Fruit fly (Drosophila melanogaster) S2 (cell line): ENCODE results near the gene mRpL23.
A peak's percentile ranks its signal among the peaks of the same experiment; 100 is the strongest.

Experiments used
- CG8478 ChIP-seq: fragments of >200 bp; optimal IDR thresholded peaks from 2 replicates; lab custom pipeline; 2018
- CTCF ChIP-seq, 2 experiments: fragments of >200 bp; optimal IDR thresholded peaks; 2 replicates each; lab custom pipeline; 2018

mRpL23 gene

DNA sequence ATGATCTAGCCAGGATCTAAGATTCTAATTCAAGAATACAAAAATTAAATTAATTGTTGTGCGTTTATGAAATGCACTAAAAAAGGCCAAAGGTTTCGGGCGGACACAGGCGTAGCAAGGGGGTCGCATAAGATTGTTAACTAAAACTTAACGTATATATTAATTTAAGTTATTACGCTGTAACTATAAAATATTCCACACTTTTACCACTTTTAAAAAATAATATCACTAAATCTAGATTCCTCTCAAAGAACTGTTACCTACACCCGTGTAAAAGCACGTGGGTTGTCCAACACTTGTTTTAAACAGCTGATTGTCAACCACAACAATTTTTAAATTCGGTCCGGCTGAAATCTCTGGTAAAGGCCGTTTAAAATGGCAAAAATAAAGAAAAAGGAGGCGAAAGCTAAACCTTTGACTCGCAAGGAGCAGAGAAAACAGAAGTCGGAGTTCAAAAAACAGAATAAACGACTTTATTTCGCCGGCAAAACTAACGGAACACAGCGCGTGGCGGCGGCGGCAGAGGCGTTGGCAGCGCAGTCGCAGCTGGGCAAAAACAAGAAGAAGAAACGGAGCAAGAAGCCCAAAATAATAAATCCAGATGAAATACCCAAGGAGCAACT lies at the start of gene mRpL23, which contains the start of gene CG9004:
Gene mRpL23 (minus strand): TSS at position 284 of the 623 bp plus-strand sequence.
Gene CG9004 (plus strand): TSS at position 308 of the 623 bp plus-strand sequence.
- TF ChIP-seq CTCF (optimal IDR thresholded peaks at IDR 0.05; lab: Kevin White, UChicago) (no peak), CG8478 (lab: Kevin White, UChicago) (no peak)

DNA sequence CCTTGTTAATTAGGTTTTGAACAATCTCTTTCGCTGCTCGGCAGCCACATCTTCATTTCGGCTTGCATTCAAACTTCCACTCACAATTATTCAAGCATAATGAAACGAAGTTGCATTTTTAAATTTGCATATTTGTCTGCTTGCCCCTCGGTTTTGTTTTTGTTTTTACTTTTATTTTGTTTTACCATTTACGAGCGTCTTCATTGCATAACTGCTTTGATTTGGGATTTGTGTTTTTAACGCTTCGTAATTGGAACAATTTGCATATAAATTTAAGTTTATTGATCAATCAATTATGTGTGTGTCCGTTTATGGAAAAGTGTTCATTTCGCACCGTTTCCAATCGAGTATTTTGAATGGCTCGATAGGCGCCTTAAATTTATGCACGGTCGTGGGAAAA lies 49.3 kb upstream of the mRpL23 start:
- TF ChIP-seq CTCF (optimal IDR thresholded peaks at IDR 0.05; lab: Kevin White, UChicago) (no peak), CG8478 (lab: Kevin White, UChicago) (no peak)

- TF ChIP-seq CTCF (optimal IDR thresholded peaks at IDR 0.05; lab: Kevin White, UChicago) = no peak
- TF ChIP-seq CG8478 (lab: Kevin White, UChicago) = no peak
These were observed 47.6 kb upstream of the mRpL23 start for dm6 chr3L:2421138-2421537.

DNA sequence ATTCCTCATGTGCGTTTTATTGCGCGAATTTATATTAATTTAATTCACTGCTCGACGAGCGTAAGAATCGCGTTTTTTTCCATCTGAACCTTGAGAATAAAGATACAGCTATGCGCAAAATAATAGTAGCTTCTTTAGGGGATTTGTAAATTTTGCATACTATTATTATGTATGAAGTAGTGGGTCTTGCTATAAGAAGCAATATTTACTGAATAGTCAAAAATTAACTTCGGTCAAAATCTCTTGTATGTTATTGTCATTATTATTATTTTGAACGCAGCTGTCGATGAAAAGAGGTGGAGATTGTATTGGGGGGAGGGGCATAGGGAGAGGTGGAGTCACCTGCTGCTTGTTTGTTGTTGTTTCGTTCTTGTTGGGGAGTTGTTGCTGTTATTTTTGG lies 45.3 kb upstream of the mRpL23 start:
- TF ChIP-seq CTCF (optimal IDR thresholded peaks at IDR 0.05; lab: Kevin White, UChicago) (no peak), CG8478 (lab: Kevin White, UChicago) (no peak)

dm6 chr3L:2417399-2418040 lies 44.0 kb upstream of the mRpL23 start:
- TF ChIP-seq CG8478 (lab: Kevin White, UChicago) = no peak
- TF ChIP-seq CTCF (optimal IDR thresholded peaks at IDR 0.05; lab: Kevin White, UChicago) = no peak

- TF ChIP-seq CTCF (optimal IDR thresholded peaks at IDR 0.05; lab: Kevin White, UChicago) (no peak), CG8478 (lab: Kevin White, UChicago) (no peak)
These were observed 41.4 kb upstream of the mRpL23 start for dm6 chr3L:2414876-2415275.

DNA sequence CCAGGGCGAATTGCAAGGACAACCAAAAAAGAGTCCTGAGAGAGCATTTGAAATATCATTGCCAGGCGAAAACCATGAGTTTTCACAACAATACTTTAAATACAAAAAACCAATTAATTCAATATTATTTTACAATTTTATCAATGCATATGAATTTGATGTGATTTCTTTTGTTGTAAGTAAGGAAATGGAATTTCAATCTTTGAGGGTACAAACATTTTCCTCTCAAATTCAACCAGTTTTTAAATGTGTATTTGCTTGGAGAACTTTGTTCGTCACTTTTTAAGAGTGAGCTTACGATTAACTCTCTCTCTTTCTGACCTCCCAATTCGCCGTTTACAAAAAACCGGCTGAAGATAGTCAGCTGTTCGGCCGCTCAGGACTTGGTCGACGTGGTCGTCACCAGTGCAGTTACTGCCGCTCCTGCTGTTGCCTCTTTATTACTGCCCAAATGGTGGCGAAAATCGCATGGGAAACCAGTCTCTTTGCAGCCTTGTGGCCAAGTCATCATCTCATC lies 38.1 kb upstream of the mRpL23 start:
- TF ChIP-seq CTCF (optimal IDR thresholded peaks at IDR 0.05; lab: Kevin White, UChicago) = no peak
- no peak for TF ChIP-seq CG8478 (lab: Kevin White, UChicago)

DNA sequence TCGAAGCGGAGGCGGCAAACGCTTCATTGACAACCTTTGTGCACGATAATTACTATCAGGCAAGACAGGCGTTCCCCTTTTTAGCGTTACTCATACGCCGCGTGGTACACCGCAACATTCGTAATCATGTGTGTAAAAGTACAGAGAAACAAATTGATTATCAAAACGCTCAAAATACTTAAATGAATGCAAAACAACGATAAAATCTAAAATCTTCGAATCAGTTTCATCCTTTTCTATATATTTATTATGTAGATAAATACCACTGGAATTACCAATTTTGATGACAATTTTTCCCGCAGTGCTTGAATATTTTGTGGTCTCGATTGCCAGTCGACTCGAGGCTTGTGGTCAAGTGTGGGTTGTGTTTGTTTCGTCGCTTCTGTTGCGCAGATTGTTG lies 37.4 kb upstream of the mRpL23 start:
- TF ChIP-seq CTCF (optimal IDR thresholded peaks at IDR 0.05; lab: Kevin White, UChicago) (no peak), CG8478 (lab: Kevin White, UChicago) (no peak)

dm6 chr3L:2409289-2409688 lies 35.8 kb upstream of the mRpL23 start:
- no peak for TF ChIP-seq CG8478 (lab: Kevin White, UChicago)
- TF ChIP-seq CTCF (optimal IDR thresholded peaks at IDR 0.05; lab: Kevin White, UChicago) = peak; percentile 82 to 93

DNA sequence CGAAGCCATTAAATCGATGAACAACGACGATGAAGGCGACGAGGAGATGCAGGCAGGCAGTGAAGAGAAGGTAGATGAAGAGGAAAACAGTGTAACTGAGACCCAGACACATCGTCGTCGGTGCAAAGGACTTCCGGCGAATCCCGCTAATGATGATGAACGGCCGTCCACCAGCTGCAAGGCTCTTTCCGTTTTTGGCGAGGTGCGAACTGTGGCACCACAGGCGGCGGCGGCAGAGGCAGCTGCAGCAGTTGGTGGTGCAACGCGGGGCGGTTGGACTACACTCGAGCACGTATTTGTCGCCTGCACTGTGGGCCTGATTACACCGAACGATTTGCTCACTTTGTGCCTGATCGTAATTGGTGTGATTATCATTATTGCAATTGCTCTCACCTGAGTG lies 34.4 kb upstream of the mRpL23 start:
- TF ChIP-seq CG8478 (lab: Kevin White, UChicago) (no peak), CTCF (optimal IDR thresholded peaks at IDR 0.05; lab: Kevin White, UChicago) (no peak)

- TF ChIP-seq CTCF (optimal IDR thresholded peaks at IDR 0.05; lab: Kevin White, UChicago) (peak; percentile 34 to 63), CG8478 (lab: Kevin White, UChicago) (no peak)
These were observed 33.8 kb upstream of the mRpL23 start for dm6 chr3L:2407271-2407670.

DNA sequence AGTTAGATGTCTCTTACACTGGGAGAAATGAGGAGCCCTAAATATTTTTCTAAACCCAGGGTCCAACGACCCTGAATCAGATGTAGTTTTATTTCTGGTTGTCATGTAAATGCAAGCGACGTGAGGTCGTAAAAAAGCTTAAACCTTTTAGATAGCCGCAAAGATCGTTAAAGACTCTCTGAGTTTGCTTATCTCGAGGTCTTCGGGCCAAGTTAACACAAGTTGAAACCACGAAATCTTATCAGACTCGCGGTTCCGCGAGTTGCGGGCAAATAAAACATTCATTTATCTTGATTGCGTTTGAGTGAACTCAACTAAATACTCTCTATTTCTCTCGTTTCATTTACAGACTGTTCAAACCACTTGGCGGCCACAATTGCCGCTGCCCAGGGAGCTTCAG lies 28.7 kb upstream of the mRpL23 start:
- TF ChIP-seq CG8478 (lab: Kevin White, UChicago) (no peak), CTCF (optimal IDR thresholded peaks at IDR 0.05; lab: Kevin White, UChicago) (no peak)

DNA sequence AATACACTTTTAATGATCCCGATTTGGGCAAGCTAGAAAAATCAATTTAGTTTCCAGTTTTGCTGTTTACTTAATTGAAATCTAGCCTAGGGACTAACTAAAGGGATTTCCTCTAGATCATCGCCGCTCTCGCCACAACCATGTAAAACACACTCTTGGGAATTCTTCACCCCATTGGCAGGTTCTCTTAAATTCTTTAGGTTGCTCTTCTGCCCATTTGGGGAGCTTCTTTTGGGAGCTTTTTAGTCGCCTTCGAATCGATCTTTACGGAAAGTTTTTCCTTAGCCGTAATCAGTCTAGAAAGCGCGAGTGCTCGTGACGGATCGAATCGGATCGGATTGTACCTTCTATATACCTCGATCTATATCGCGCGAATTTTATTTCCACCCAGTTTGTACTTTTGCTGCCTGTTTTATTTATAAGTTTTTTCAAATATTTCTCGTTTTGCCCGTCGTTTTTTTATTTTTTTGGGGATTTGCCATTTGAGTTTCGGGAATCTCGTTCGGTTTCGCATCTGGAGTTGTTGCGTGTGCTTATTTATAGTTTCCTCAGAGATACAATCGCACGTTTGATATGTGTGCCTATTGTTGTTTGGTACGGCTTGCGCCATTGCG lies 26.8 kb upstream of the mRpL23 start:
- no peak for TF ChIP-seq CG8478 (lab: Kevin White, UChicago)
- no peak for TF ChIP-seq CTCF (optimal IDR thresholded peaks at IDR 0.05; lab: Kevin White, UChicago)

DNA sequence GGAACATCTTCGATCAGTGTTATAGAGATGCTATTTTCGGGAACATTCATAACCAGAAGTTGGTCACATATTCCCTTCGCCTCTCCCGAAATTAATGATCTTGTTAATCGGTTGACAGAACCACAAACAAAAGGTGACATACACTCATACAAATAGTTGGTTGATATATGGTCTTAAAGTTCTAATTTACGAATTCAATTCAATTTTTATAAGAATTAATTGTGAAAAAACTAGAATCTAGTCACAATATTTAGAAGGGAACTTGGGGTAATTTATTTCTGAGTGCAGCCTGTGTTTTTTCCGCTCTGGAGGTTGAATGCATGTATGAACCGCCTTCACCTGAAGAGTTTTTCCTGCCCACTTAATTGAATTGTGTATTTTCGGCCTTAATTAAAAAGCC lies 26.3 kb upstream of the mRpL23 start:
- TF ChIP-seq CG8478 (lab: Kevin White, UChicago) (no peak), CTCF (optimal IDR thresholded peaks at IDR 0.05; lab: Kevin White, UChicago) (no peak)

DNA sequence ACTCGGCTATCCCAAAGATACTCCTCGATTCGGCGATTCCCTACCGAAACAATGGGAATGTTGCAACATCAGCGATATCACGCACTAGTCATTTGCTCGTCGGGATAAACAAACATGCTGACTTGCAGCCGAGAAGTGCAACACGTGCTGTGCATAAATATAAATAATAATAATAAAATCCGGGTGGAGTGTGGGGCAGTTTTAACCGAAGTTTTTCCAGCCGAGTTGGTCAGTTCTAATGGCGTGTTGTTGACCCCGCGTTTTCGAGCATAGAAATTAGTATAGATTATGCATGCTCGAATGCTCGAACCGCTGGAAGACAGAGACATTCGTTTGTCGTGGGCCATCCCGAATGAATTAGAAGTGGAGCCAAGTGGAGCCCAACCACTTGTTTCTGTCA lies 25.1 kb upstream of the mRpL23 start:
- no peak for TF ChIP-seq CG8478 (lab: Kevin White, UChicago)
- no peak for TF ChIP-seq CTCF (optimal IDR thresholded peaks at IDR 0.05; lab: Kevin White, UChicago)
